Fruit fly (Drosophila melanogaster) whole organism, embryonic: ENCODE measurements around the gene CG11679.

Source experiments
- Asciz ChIP-seq: fragments of 200-800 bp; sonication (Bioruptor generic); optimal IDR thresholded peaks from 2 replicates; lab custom pipeline; 2017; ENCODE audit warnings: missing biosample characterization, mild to moderate bottlenecking, missing genetic modification characterization, missing genetic modification reagents
- Atf3 ChIP-seq: fragments of 200-800 bp; sonication (Bioruptor generic); optimal IDR thresholded peaks from 3 replicates; lab custom pipeline; 2016; ENCODE audit warnings: missing biosample characterization, missing genetic modification characterization
- CG10209 ChIP-seq: fragments of 200-800 bp; sonication (Bioruptor generic); optimal IDR thresholded peaks from 3 replicates; lab custom pipeline; 2017; ENCODE audit warnings: missing biosample characterization, mild to moderate bottlenecking, missing genetic modification characterization, missing genetic modification reagents
- CG1024 ChIP-seq: fragments of 200-800 bp; sonication (Bioruptor generic); IDR thresholded peaks from 2 replicates; pipeline ENCODE4 v1.3.6; 2022; ENCODE audit warnings: missing biosample characterization, missing genetic modification characterization
- CG10462 ChIP-seq: fragments of 200-800 bp; sonication (Bioruptor generic); optimal IDR thresholded peaks from 2 replicates; lab custom pipeline; 2016; ENCODE audit warnings: missing biosample characterization, missing genetic modification characterization
- CG12104 ChIP-seq: fragments of 200-800 bp; sonication (Bioruptor generic); optimal IDR thresholded peaks from 3 replicates; lab custom pipeline; 2016; ENCODE audit warnings: missing biosample characterization, missing genetic modification characterization
- CG12659 ChIP-seq: fragments of 200-800 bp; sonication (Bioruptor generic); optimal IDR thresholded peaks from 3 replicates; lab custom pipeline; 2017; ENCODE audit warnings: mild to moderate bottlenecking, missing biosample characterization, missing genetic modification reagents, missing genetic modification characterization
- CG12769 ChIP-seq: fragments of 200-800 bp; sonication (Bioruptor generic); optimal IDR thresholded peaks from 2 replicates; lab custom pipeline; 2019; ENCODE audit warnings: missing biosample characterization, mild to moderate bottlenecking, missing genetic modification characterization, moderate library complexity
- CG12942 ChIP-seq: fragments of 200-800 bp; sonication (Bioruptor generic); optimal IDR thresholded peaks from 3 replicates; lab custom pipeline; 2016; ENCODE audit warnings: missing biosample characterization, missing genetic modification characterization
- CG13296 ChIP-seq: fragments of 200-800 bp; sonication (Bioruptor generic); optimal IDR thresholded peaks from 3 replicates; lab custom pipeline; 2018; ENCODE audit warnings: missing biosample characterization, mild to moderate bottlenecking, missing genetic modification characterization
- CG15601 ChIP-seq: fragments of 200-800 bp; sonication (Bioruptor generic); optimal IDR thresholded peaks from 3 replicates; lab custom pipeline; 2019; ENCODE audit warnings: missing biosample characterization, mild to moderate bottlenecking, missing genetic modification characterization, moderate library complexity
- CG17328 ChIP-seq: fragments of 200-800 bp; sonication (Bioruptor generic); IDR thresholded peaks from 2 replicates; pipeline ENCODE4 v1.3.6; 2022; ENCODE audit warnings: missing biosample characterization, missing genetic modification characterization
- CG1792 ChIP-seq: fragments of 200-800 bp; sonication (Bioruptor generic); optimal IDR thresholded peaks from 2 replicates; lab custom pipeline; 2016; ENCODE audit warnings: missing biosample characterization, missing genetic modification characterization
- CG18476 ChIP-seq: fragments of 200-800 bp; sonication (Bioruptor generic); optimal IDR thresholded peaks from 2 replicates; lab custom pipeline; 2016; ENCODE audit warnings: missing biosample characterization, mild to moderate bottlenecking, missing genetic modification characterization
- CG3065 ChIP-seq: fragments of 200-800 bp; sonication (Bioruptor generic); optimal IDR thresholded peaks from 2 replicates; lab custom pipeline; 2016; ENCODE audit warnings: missing biosample characterization, missing genetic modification characterization
- CG3163 ChIP-seq: fragments of 200-800 bp; sonication (Bioruptor generic); optimal IDR thresholded peaks from 3 replicates; lab custom pipeline; 2016; ENCODE audit warnings: missing biosample characterization, missing genetic modification characterization
- CG32532 ChIP-seq: fragments of 200-800 bp; sonication (Bioruptor generic); IDR thresholded peaks from 2 replicates; pipeline ENCODE4 v1.3.6; 2022; ENCODE audit warnings: missing biosample characterization, missing genetic modification characterization
- CG32772 ChIP-seq: fragments of 200-800 bp; sonication (Bioruptor generic); IDR thresholded peaks from 2 replicates; pipeline ENCODE4 v1.3.6; 2022; ENCODE audit warnings: missing biosample characterization, missing genetic modification characterization
- CG33557 ChIP-seq: fragments of 200-800 bp; sonication (Bioruptor generic); optimal IDR thresholded peaks from 2 replicates; lab custom pipeline; 2019; ENCODE audit warnings: missing biosample characterization, mild to moderate bottlenecking, missing genetic modification characterization, moderate library complexity
- CG34422 ChIP-seq: fragments of 200-800 bp; sonication (Bioruptor generic); IDR thresholded peaks from 3 replicates; pipeline ENCODE4 v1.3.6; 2022; ENCODE audit warnings: missing biosample characterization, missing genetic modification characterization
- CG4328 ChIP-seq: fragments of 200-800 bp; sonication (Bioruptor generic); optimal IDR thresholded peaks from 3 replicates; lab custom pipeline; 2017; ENCODE audit warnings: missing biosample characterization, missing genetic modification reagents, missing genetic modification characterization
- CG4707 ChIP-seq: fragments of 200-800 bp; sonication (Bioruptor generic); optimal IDR thresholded peaks from 2 replicates; lab custom pipeline; 2018; ENCODE audit warnings: missing biosample characterization, mild to moderate bottlenecking, missing genetic modification characterization, moderate library complexity
- CG6765 ChIP-seq: fragments of 200-800 bp; sonication (Bioruptor generic); optimal IDR thresholded peaks from 3 replicates; lab custom pipeline; 2017; ENCODE audit warnings: missing biosample characterization, mild to moderate bottlenecking, missing genetic modification characterization
- Camta ChIP-seq: fragments of 200-800 bp; sonication (Bioruptor generic); optimal IDR thresholded peaks from 2 replicates; lab custom pipeline; 2016; ENCODE audit warnings: missing biosample characterization, missing genetic modification characterization
- Doc2 ChIP-seq: fragments of 200-800 bp; sonication (Bioruptor generic); IDR thresholded peaks from 2 replicates; pipeline ENCODE4 v1.3.6; 2022; ENCODE audit warnings: missing biosample characterization, missing genetic modification characterization
- Gsc ChIP-seq: fragments of 200-800 bp; sonication (Bioruptor generic); IDR thresholded peaks from 2 replicates; pipeline ENCODE4 v1.3.6; 2022; ENCODE audit warnings: missing biosample characterization, missing genetic modification characterization
- MTF-1 ChIP-seq: fragments of 200-800 bp; sonication (Bioruptor generic); optimal IDR thresholded peaks from 2 replicates; lab custom pipeline; 2018; ENCODE audit warnings: missing biosample characterization, mild to moderate bottlenecking, missing genetic modification characterization, borderline replicate concordance
- Oaz ChIP-seq: fragments of 200-800 bp; sonication (Bioruptor generic); IDR thresholded peaks from 2 replicates; pipeline ENCODE4 v1.3.6; 2022; ENCODE audit warnings: missing biosample characterization, missing genetic modification characterization
- Oli ChIP-seq: fragments of 200-800 bp; sonication (Bioruptor generic); optimal IDR thresholded peaks from 2 replicates; lab custom pipeline; 2018; ENCODE audit warnings: missing biosample characterization, mild to moderate bottlenecking, missing genetic modification characterization, moderate library complexity
- Poxn ChIP-seq: fragments of 200-800 bp; sonication (Bioruptor generic); IDR thresholded peaks from 2 replicates; pipeline ENCODE4 v1.3.6; 2022; ENCODE audit warnings: missing biosample characterization, missing genetic modification characterization
- Ptx1 ChIP-seq: fragments of 200-800 bp; sonication (Bioruptor generic); IDR thresholded peaks from 2 replicates; pipeline ENCODE4 v1.3.6; 2022; ENCODE audit warnings: missing biosample characterization, missing genetic modification characterization
- Sox100B ChIP-seq: fragments of 200-800 bp; sonication (Bioruptor generic); optimal IDR thresholded peaks from 3 replicates; lab custom pipeline; 2018; ENCODE audit warnings: missing biosample characterization, mild to moderate bottlenecking, missing genetic modification characterization
- Spps ChIP-seq: fragments of 200-800 bp; sonication (Bioruptor generic); optimal IDR thresholded peaks from 2 replicates; lab custom pipeline; 2018; ENCODE audit warnings: missing biosample characterization, mild to moderate bottlenecking, missing genetic modification characterization
- al ChIP-seq: fragments of 200-800 bp; sonication (Bioruptor generic); IDR thresholded peaks from 2 replicates; pipeline ENCODE4 v1.3.6; 2022; ENCODE audit warnings: missing biosample characterization, missing genetic modification characterization
- chinmo ChIP-seq: fragments of 200-800 bp; sonication (Bioruptor generic); IDR thresholded peaks from 4 replicates; pipeline ENCODE4 v1.3.6; 2022; ENCODE audit warnings: missing biosample characterization, missing genetic modification characterization; ENCODE audit not compliant: partially characterized antibody
- crp ChIP-seq, 2 experiments: fragments of 200-800 bp; sonication (Bioruptor generic); optimal IDR thresholded peaks; 2 replicates in 1 of 2; 3 replicates in 1 of 2; lab custom pipeline; 2017; ENCODE audit warnings: missing biosample characterization in 2 of 2, missing genetic modification characterization in 2 of 2, mild to moderate bottlenecking in 1 of 2, moderate library complexity in 1 of 2
- fd64A ChIP-seq: fragments of 200-800 bp; sonication (Bioruptor generic); optimal IDR thresholded peaks from 3 replicates; lab custom pipeline; 2018; ENCODE audit warnings: missing biosample characterization, mild to moderate bottlenecking, missing genetic modification characterization
- grn ChIP-seq: fragments of 200-800 bp; sonication (Bioruptor generic); optimal IDR thresholded peaks from 3 replicates; lab custom pipeline; 2017; ENCODE audit warnings: missing biosample characterization, missing genetic modification characterization
- gt ChIP-seq: fragments of 200-800 bp; sonication (Bioruptor generic); IDR thresholded peaks from 2 replicates; pipeline ENCODE4 v1.3.6; 2022; ENCODE audit warnings: missing biosample characterization, missing genetic modification characterization
- inv ChIP-seq: fragments of 200-800 bp; sonication (Bioruptor generic); IDR thresholded peaks from 2 replicates; pipeline ENCODE4 v1.3.6; 2022; ENCODE audit warnings: missing biosample characterization, missing genetic modification characterization; ENCODE audit not compliant: partially characterized antibody
- ken ChIP-seq: fragments of 200-800 bp; sonication (Bioruptor generic); IDR thresholded peaks from 3 replicates; pipeline ENCODE4 v1.3.6; 2022; ENCODE audit warnings: missing biosample characterization, missing genetic modification characterization
- klu ChIP-seq: fragments of 200-800 bp; sonication (Bioruptor generic); IDR thresholded peaks from 2 replicates; pipeline ENCODE4 v1.3.6; 2022; ENCODE audit warnings: missing biosample characterization, missing genetic modification characterization
- kni ChIP-seq: fragments of 200-800 bp; sonication (Bioruptor generic); optimal IDR thresholded peaks from 3 replicates; lab custom pipeline; 2017; ENCODE audit warnings: mild to moderate bottlenecking, missing biosample characterization, missing genetic modification reagents, missing genetic modification characterization
- lmd ChIP-seq: fragments of 200-800 bp; sonication (Bioruptor generic); IDR thresholded peaks from 2 replicates; pipeline ENCODE4 v1.3.6; 2022; ENCODE audit warnings: missing biosample characterization, missing genetic modification characterization
- odd ChIP-seq: fragments of 200-800 bp; sonication (Bioruptor generic); optimal IDR thresholded peaks from 2 replicates; lab custom pipeline; 2017; ENCODE audit warnings: missing biosample characterization, mild to moderate bottlenecking, missing genetic modification characterization
- org-1 ChIP-seq: fragments of 200-800 bp; sonication (Bioruptor generic); optimal IDR thresholded peaks from 2 replicates; lab custom pipeline; 2017; ENCODE audit warnings: missing biosample characterization, missing genetic modification characterization
- tap ChIP-seq: fragments of 200-800 bp; optimal IDR thresholded peaks from 3 replicates; lab custom pipeline; 2019; ENCODE audit warnings: missing biosample characterization, mild to moderate bottlenecking, missing genetic modification characterization, moderate library complexity
- tll ChIP-seq, 2 experiments: fragments of 200-800 bp in 1 of 2; fragments of >200 bp in 1 of 2; sonication (Bioruptor generic) in 1 of 2; optimal IDR thresholded peaks; 2 replicates each; lab custom pipeline; 2017 to 2019; ENCODE audit warnings: missing biosample characterization in 2 of 2, missing genetic modification characterization in 2 of 2, mild to moderate bottlenecking in 1 of 2, moderate library complexity in 1 of 2
- wdn ChIP-seq: fragments of 200-800 bp; sonication (Bioruptor generic); IDR thresholded peaks from 2 replicates; pipeline ENCODE4 v1.3.6; 2022; ENCODE audit warnings: missing biosample characterization, missing genetic modification characterization

The CG11679 gene

dm6 chrX:15697581-15698208 is 41.1 kb downstream of the CG11679 start (continued):
- TF ChIP-seq CG33557 (GFP tag; lab: Kevin White, UChicago) (peak; percentile 45), CG18476 (GFP tag; lab: Kevin White, UChicago) (peak; percentile 76), CG12104 (GFP tag; lab: Kevin White, UChicago) (peak; percentile 88), CG3065 (GFP tag; lab: Kevin White, UChicago) (peak; percentile 10), Oli (tag; lab: Kevin White, UChicago) (peak; percentile 90), CG1024 (peak; percentile 85), CG12769 (peak; percentile 92), CG4328 (GFP tag; lab: Kevin White, UChicago) (peak; percentile 83), CG1792 (GFP tag; lab: Kevin White, UChicago) (peak; percentile 25), org-1 (peak; percentile 84), CG15601 (tag; lab: Kevin White, UChicago) (peak; percentile 96), MTF-1 (GFP tag; lab: Kevin White, UChicago) (peak; percentile 85), CG12942 (GFP tag; lab: Kevin White, UChicago) (peak; percentile 85), chinmo (GFP tag; lab: Robert Waterston, UW) (0 out of 4 replicates have a peak, but pooled peaks have one; percentile 39), Spps (tag; lab: Kevin White, UChicago) (peak; percentile 82), al (GFP tag; lab: Robert Waterston, UW) (peak; percentile 94), CG34422 (GFP tag; lab: Robert Waterston, UW) (peak; percentile 96), Ptx1 (GFP tag; lab: Robert Waterston, UW) (peak; percentile 95), Camta (no peak), CG13296 (peak; percentile 91), klu (GFP tag; lab: Robert Waterston, UW) (peak; percentile 94), CG4707 (GFP tag; lab: Kevin White, UChicago) (no peak), tap (tag; lab: Kevin White, UChicago) (peak; percentile 90), Gsc (GFP tag; lab: Robert Waterston, UW) (peak; percentile 71), Asciz (GFP tag; lab: Kevin White, UChicago) (no peak), CG12659 (GFP tag; lab: Kevin White, UChicago) (peak; percentile 92), wdn (peak; percentile 87), CG17328 (GFP tag; lab: Robert Waterston, UW) (peak; percentile 88), grn (GFP tag; lab: Kevin White, UChicago) (peak; percentile 74), CG6765 (GFP tag; lab: Kevin White, UChicago) (peak; percentile 70), Poxn (GFP tag; lab: Robert Waterston, UW) (peak; percentile 69; the same call in 1 of the 2 replicates), tll (GFP tag; optimal IDR thresholded peaks at IDR 0.05; lab: Kevin White, UChicago) (no peak), CG3163 (GFP tag; lab: Kevin White, UChicago) (no peak), fd64A (GFP tag; lab: Kevin White, UChicago) (peak; percentile 29), ken (GFP tag; lab: Robert Waterston, UW) (peak; percentile 94), Doc2 (GFP tag; lab: Robert Waterston, UW) (peak; percentile 71), CG32532 (peak; percentile 97), lmd (GFP tag; lab: Robert Waterston, UW) (peak; percentile 94), crp (GFP tag; optimal IDR thresholded peaks at IDR 0.05; lab: Kevin White, UChicago) (no peak), CG10209 (GFP tag; lab: Kevin White, UChicago) (peak; percentile 88), gt (GFP tag; lab: Robert Waterston, UW) (peak; percentile 80), odd (GFP tag; lab: Kevin White, UChicago) (peak; percentile 77), CG10462 (GFP tag; lab: Kevin White, UChicago) (peak; percentile 68), Atf3 (GFP tag; lab: Kevin White, UChicago) (no peak), Oaz (GFP tag; lab: Robert Waterston, UW) (peak; percentile 84), kni (no peak), Sox100B (GFP tag; lab: Kevin White, UChicago) (peak; percentile 84), CG32772 (GFP tag; lab: Robert Waterston, UW) (peak; percentile 93), inv (GFP tag; lab: Robert Waterston, UW) (0 out of 2 replicates have a peak, but pooled peaks have one; percentile 16)
